Fruit fly (Drosophila melanogaster) whole organism, embryonic: ENCODE data around the gene Setx.
A peak's percentile ranks its signal among the peaks of the same experiment; 100 is the strongest.

ENCODE experiments used
- Asciz ChIP-seq: fragments of 200-800 bp; sonication (Bioruptor generic); optimal IDR thresholded peaks from 2 replicates; lab custom pipeline; 2017; ENCODE audit warnings: missing biosample characterization, mild to moderate bottlenecking, missing genetic modification characterization, missing genetic modification reagents
- Atf-2 ChIP-seq: fragments of 200-800 bp; sonication (Bioruptor generic); optimal IDR thresholded peaks from 2 replicates; lab custom pipeline; 2016; ENCODE audit warnings: missing biosample characterization, missing genetic modification characterization
- B-H1 ChIP-seq: fragments of 200-800 bp; sonication (Bioruptor generic); IDR thresholded peaks from 3 replicates; pipeline ENCODE4 v1.3.6; 2022; ENCODE audit warnings: missing biosample characterization, missing genetic modification characterization
- CG11085 ChIP-seq: fragments of 200-800 bp; sonication (Bioruptor generic); IDR thresholded peaks from 2 replicates; pipeline ENCODE4 v1.3.6; 2022; ENCODE audit warnings: missing biosample characterization, missing genetic modification characterization
- CG11723 ChIP-seq: fragments of 200-800 bp; sonication (Bioruptor generic); optimal IDR thresholded peaks from 2 replicates; lab custom pipeline; 2017; ENCODE audit warnings: missing biosample characterization, mild to moderate bottlenecking, missing genetic modification characterization
- CG15073 ChIP-seq: fragments of 200-800 bp; sonication (Bioruptor generic); optimal IDR thresholded peaks from 2 replicates; lab custom pipeline; 2016; ENCODE audit warnings: missing biosample characterization, missing genetic modification characterization
- CG15479 ChIP-seq: fragments of 200-800 bp; sonication (Bioruptor generic); optimal IDR thresholded peaks from 3 replicates; lab custom pipeline; 2019; ENCODE audit warnings: missing biosample characterization, mild to moderate bottlenecking, missing genetic modification characterization, moderate library complexity
- CG16779 ChIP-seq: fragments of 200-800 bp; sonication (Bioruptor generic); IDR thresholded peaks from 2 replicates; pipeline ENCODE4 v1.3.6; 2022; ENCODE audit warnings: missing biosample characterization, missing genetic modification characterization
- CG17829 ChIP-seq: fragments of 200-800 bp; optimal IDR thresholded peaks from 2 replicates; lab custom pipeline; 2019; ENCODE audit warnings: missing biosample characterization, mild to moderate bottlenecking, missing genetic modification characterization, moderate library complexity
- CG18764 ChIP-seq: fragments of 200-800 bp; sonication (Bioruptor generic); optimal IDR thresholded peaks from 3 replicates; lab custom pipeline; 2016; ENCODE audit warnings: missing biosample characterization, missing genetic modification characterization
- CG2199 ChIP-seq: fragments of 200-800 bp; sonication (Bioruptor generic); IDR thresholded peaks from 3 replicates; pipeline ENCODE4 v1.3.6; 2022; ENCODE audit warnings: missing biosample characterization, missing genetic modification characterization
- CG2202 ChIP-seq: fragments of 200-800 bp; sonication (Bioruptor generic); optimal IDR thresholded peaks from 2 replicates; lab custom pipeline; 2018; ENCODE audit warnings: missing biosample characterization, mild to moderate bottlenecking, missing genetic modification characterization
- CG2875 ChIP-seq: fragments of 200-800 bp; sonication (Bioruptor generic); optimal IDR thresholded peaks from 2 replicates; lab custom pipeline; 2017; ENCODE audit warnings: missing biosample characterization, mild to moderate bottlenecking, missing genetic modification characterization, missing genetic modification reagents
- CG30431 ChIP-seq: fragments of 200-800 bp; sonication (Bioruptor generic); optimal IDR thresholded peaks from 2 replicates; lab custom pipeline; 2017; ENCODE audit warnings: missing biosample characterization, missing genetic modification characterization
- CG31365 ChIP-seq: fragments of 200-800 bp; sonication (Bioruptor generic); optimal IDR thresholded peaks from 2 replicates; lab custom pipeline; 2018; ENCODE audit warnings: missing biosample characterization, mild to moderate bottlenecking, missing genetic modification characterization
- CG34224 ChIP-seq: fragments of 200-800 bp; sonication (Bioruptor generic); IDR thresholded peaks from 3 replicates; pipeline ENCODE4 v1.3.6; 2022; ENCODE audit warnings: missing biosample characterization, missing genetic modification characterization; ENCODE audit not compliant: partially characterized antibody
- CG4360 ChIP-seq: fragments of 200-800 bp; sonication (Bioruptor generic); IDR thresholded peaks from 2 replicates; pipeline ENCODE4 v1.3.6; 2022; ENCODE audit warnings: missing biosample characterization, missing genetic modification characterization
- CG5953 ChIP-seq: fragments of 200-800 bp; sonication (Bioruptor generic); IDR thresholded peaks from 2 replicates; pipeline ENCODE4 v1.3.6; 2022; ENCODE audit warnings: missing biosample characterization, missing genetic modification characterization
- CG6654 ChIP-seq: fragments of 200-800 bp; sonication (Bioruptor generic); optimal IDR thresholded peaks from 2 replicates; lab custom pipeline; 2017; ENCODE audit warnings: missing biosample characterization, mild to moderate bottlenecking, missing genetic modification characterization
- CG7271 ChIP-seq: fragments of 200-800 bp; sonication (Bioruptor generic); optimal IDR thresholded peaks from 2 replicates; lab custom pipeline; 2018; ENCODE audit warnings: missing biosample characterization, mild to moderate bottlenecking, missing genetic modification characterization, moderate library complexity
- CG8765 ChIP-seq: fragments of 200-800 bp; sonication (Bioruptor generic); IDR thresholded peaks from 2 replicates; pipeline ENCODE4 v1.3.6; 2022; ENCODE audit warnings: missing biosample characterization, missing genetic modification characterization
- CG9437 ChIP-seq: fragments of 200-800 bp; sonication (Bioruptor generic); optimal IDR thresholded peaks from 2 replicates; lab custom pipeline; 2018; ENCODE audit warnings: missing biosample characterization, mild to moderate bottlenecking, missing genetic modification characterization
- CG9609 ChIP-seq: fragments of 200-800 bp; sonication (Bioruptor generic); optimal IDR thresholded peaks from 3 replicates; lab custom pipeline; 2016; ENCODE audit warnings: missing biosample characterization, missing genetic modification characterization
- CTCF ChIP-seq: fragments of 200-800 bp; sonication (Bioruptor generic); optimal IDR thresholded peaks from 2 replicates; lab custom pipeline; 2017; ENCODE audit warnings: missing biosample characterization, mild to moderate bottlenecking, missing genetic modification characterization, moderate library complexity
- Dad ChIP-seq: fragments of 200-800 bp; sonication (Bioruptor generic); optimal IDR thresholded peaks from 3 replicates; lab custom pipeline; 2016; ENCODE audit warnings: missing biosample characterization, missing genetic modification characterization
- Dbx ChIP-seq: fragments of 200-800 bp; sonication (Bioruptor generic); IDR thresholded peaks from 3 replicates; pipeline ENCODE4 v1.3.6; 2022; ENCODE audit warnings: missing biosample characterization, missing genetic modification characterization
- Dip2 ChIP-seq: fragments of 200-800 bp; sonication (Bioruptor generic); IDR thresholded peaks from 2 replicates; pipeline ENCODE4 v1.3.6; 2022; ENCODE audit warnings: missing biosample characterization, missing genetic modification characterization
- Dip3 ChIP-seq: fragments of 200-800 bp; sonication (Bioruptor generic); optimal IDR thresholded peaks from 3 replicates; lab custom pipeline; 2016; ENCODE audit warnings: missing biosample characterization, missing genetic modification characterization
- Drgx ChIP-seq: fragments of 200-800 bp; sonication (Bioruptor generic); IDR thresholded peaks from 2 replicates; pipeline ENCODE4 v1.3.6; 2022; ENCODE audit warnings: missing biosample characterization, missing genetic modification characterization
- GATAe ChIP-seq: fragments of 200-800 bp; sonication (Bioruptor generic); conservative IDR thresholded peaks from 2 replicates; pipeline ENCODE4 v1.3.6; 2022; ENCODE audit warnings: missing biosample characterization, missing genetic modification characterization
- HHEX ChIP-seq: fragments of 200-800 bp; sonication (Bioruptor generic); optimal IDR thresholded peaks from 3 replicates; lab custom pipeline; 2017; ENCODE audit warnings: missing biosample characterization, mild to moderate bottlenecking, missing genetic modification characterization, missing genetic modification reagents
- Hr78 ChIP-seq, 2 experiments: fragments of 200-800 bp in 1 of 2; fragments of >200 bp in 1 of 2; sonication (Bioruptor generic) in 1 of 2; optimal IDR thresholded peaks; 2 replicates each; lab custom pipeline; 2017 to 2019; ENCODE audit warnings: missing biosample characterization in 2 of 2, missing genetic modification characterization in 2 of 2, mild to moderate bottlenecking in 1 of 2, moderate library complexity in 1 of 2
- Rx ChIP-seq: fragments of 200-800 bp; sonication (Bioruptor generic); IDR thresholded peaks from 2 replicates; pipeline ENCODE4 v1.3.6; 2022; ENCODE audit warnings: missing biosample characterization, missing genetic modification characterization
- ap ChIP-seq: fragments of 200-800 bp; sonication (Bioruptor generic); IDR thresholded peaks from 2 replicates; pipeline ENCODE4 v1.3.6; 2022; ENCODE audit warnings: missing biosample characterization, missing genetic modification characterization
- bbx ChIP-seq: fragments of 200-800 bp; sonication (Bioruptor generic); IDR thresholded peaks from 2 replicates; pipeline ENCODE4 v1.3.6; 2022; ENCODE audit warnings: missing biosample characterization, missing genetic modification characterization; ENCODE audit not compliant: partially characterized antibody
- croc ChIP-seq: fragments of 200-800 bp; sonication (Bioruptor generic); conservative IDR thresholded peaks from 3 replicates; pipeline ENCODE4 v1.3.6; 2022; ENCODE audit warnings: missing biosample characterization, missing genetic modification characterization
- dm ChIP-seq: fragments of 200-800 bp; sonication (Bioruptor generic); optimal IDR thresholded peaks from 3 replicates; lab custom pipeline; 2016; ENCODE audit warnings: missing biosample characterization, missing genetic modification characterization
- fd64A ChIP-seq: fragments of 200-800 bp; sonication (Bioruptor generic); optimal IDR thresholded peaks from 3 replicates; lab custom pipeline; 2018; ENCODE audit warnings: missing biosample characterization, mild to moderate bottlenecking, missing genetic modification characterization
- h ChIP-seq: fragments of >200 bp; optimal IDR thresholded peaks from 2 replicates; lab custom pipeline; 2017
- ind ChIP-seq: fragments of 200-800 bp; sonication (Bioruptor generic); optimal IDR thresholded peaks from 3 replicates; lab custom pipeline; 2016; ENCODE audit warnings: missing biosample characterization, missing genetic modification characterization
- inv ChIP-seq: fragments of 200-800 bp; sonication (Bioruptor generic); IDR thresholded peaks from 2 replicates; pipeline ENCODE4 v1.3.6; 2022; ENCODE audit warnings: missing biosample characterization, missing genetic modification characterization; ENCODE audit not compliant: partially characterized antibody
- lov ChIP-seq, 2 experiments: fragments of 200-800 bp in 1 of 2; fragments of >200 bp in 1 of 2; sonication (Bioruptor generic) in 1 of 2; IDR thresholded peaks in 1 of 2; optimal IDR thresholded peaks in 1 of 2; 2 replicates in 1 of 2; 3 replicates in 1 of 2; pipeline versions ENCODE4 v1.3.6 to Lab custom; 2017 to 2022; ENCODE audit warnings: missing biosample characterization in 1 of 2, missing genetic modification characterization in 1 of 2
- nerfin-2 ChIP-seq: fragments of 200-800 bp; sonication (Bioruptor generic); IDR thresholded peaks from 2 replicates; pipeline ENCODE4 v1.3.6; 2022; ENCODE audit warnings: missing biosample characterization, missing genetic modification characterization; ENCODE audit not compliant: partially characterized antibody
- peb ChIP-seq: fragments of 200-800 bp; sonication (Bioruptor generic); IDR thresholded peaks from 2 replicates; pipeline ENCODE4 v1.3.6; 2022; ENCODE audit warnings: missing biosample characterization, missing genetic modification characterization
- sens ChIP-seq: fragments of 200-800 bp; sonication (Bioruptor generic); peaks from one replicate; lab custom pipeline; 2016; ENCODE audit warnings: missing biosample characterization, missing genetic modification characterization
- sima ChIP-seq: fragments of 200-800 bp; sonication (Bioruptor generic); optimal IDR thresholded peaks from 2 replicates; lab custom pipeline; 2016; ENCODE audit warnings: missing biosample characterization, missing genetic modification characterization
- sna ChIP-seq: fragments of 200-800 bp; sonication (Bioruptor generic); IDR thresholded peaks from 2 replicates; pipeline ENCODE4 v1.3.6; 2022; ENCODE audit warnings: missing biosample characterization, missing genetic modification characterization; ENCODE audit not compliant: partially characterized antibody
- sqz ChIP-seq: fragments of 200-800 bp; sonication (Bioruptor generic); optimal IDR thresholded peaks from 3 replicates; lab custom pipeline; 2018; ENCODE audit warnings: missing biosample characterization, mild to moderate bottlenecking, missing genetic modification characterization
- stwl ChIP-seq: fragments of 200-800 bp; sonication (Bioruptor generic); optimal IDR thresholded peaks from 3 replicates; lab custom pipeline; 2018; ENCODE audit warnings: missing biosample characterization, mild to moderate bottlenecking, missing genetic modification characterization, moderate library complexity
- unpg ChIP-seq: fragments of 200-800 bp; sonication (Bioruptor generic); optimal IDR thresholded peaks from 3 replicates; lab custom pipeline; 2018; ENCODE audit warnings: missing biosample characterization, mild to moderate bottlenecking, missing genetic modification characterization, moderate library complexity

The Setx gene

dm6 chr3L:8115864-8116528, 21.3 kb downstream of the Setx start, which contains the start of the genes Arp3 and msk (continued):
- TF ChIP-seq CG7271 (tag; lab: Kevin White, UChicago) (no peak), Hr78 (GFP tag; optimal IDR thresholded peaks at IDR 0.05; lab: Kevin White, UChicago) (no peak), CG8765 (GFP tag; lab: Robert Waterston, UW) (peak; percentile 47; the same call in 1 of the 2 replicates), sna (GFP tag; lab: Robert Waterston, UW) (0 out of 2 replicates have a peak, but pooled peaks have one; percentile 29), CG2875 (GFP tag; lab: Kevin White, UChicago) (no peak), Dip3 (peak; percentile 92), CG17829 (peak; percentile 83), Dip2 (no peak), CG6654 (GFP tag; lab: Kevin White, UChicago) (peak; percentile 5), stwl (peak; percentile 75), Dbx (peak; percentile 87), ind (peak; percentile 88), CG30431 (peak; percentile 38), CG16779 (no peak), bbx (no peak), Asciz (GFP tag; lab: Kevin White, UChicago) (no peak), Atf-2 (peak; percentile 83), nerfin-2 (GFP tag; lab: Robert Waterston, UW) (no peak), sens (GFP tag; lab: Kevin White, UChicago) (peak; percentile 97), CTCF (peak; percentile 32), dm (GFP tag; lab: Kevin White, UChicago) (peak; percentile 94), croc (GFP tag; lab: Robert Waterston, UW) (peak; percentile 33; the same call in 1 of the 3 replicates), CG2199 (GFP tag; lab: Robert Waterston, UW) (0 out of 3 replicates have a peak, but pooled peaks have one; percentile 55), CG9609 (GFP tag; lab: Kevin White, UChicago) (peak; percentile 88), GATAe (peak; percentile 31; the same call in 1 of the 2 replicates), sima (GFP tag; lab: Kevin White, UChicago) (peak; percentile 41), CG34224 (0 out of 3 replicates have a peak, but pooled peaks have one; percentile 14), CG11723 (GFP tag; lab: Kevin White, UChicago) (peak; percentile 64), Rx (peak; percentile 69), ap (GFP tag; lab: Robert Waterston, UW) (peak; percentile 11; the same call in 1 of the 2 replicates), HHEX (GFP tag; lab: Kevin White, UChicago) (peak; percentile 74), peb (GFP tag; lab: Robert Waterston, UW) (no peak), B-H1 (GFP tag; lab: Robert Waterston, UW) (peak; percentile 27; the same call in 1 of the 3 replicates), CG11085 (GFP tag; lab: Robert Waterston, UW) (peak; percentile 76), CG9437 (GFP tag; lab: Kevin White, UChicago) (peak; percentile 47), CG31365 (peak; percentile 16), CG15479 (GFP tag; lab: Kevin White, UChicago) (no peak), inv (GFP tag; lab: Robert Waterston, UW) (no peak), fd64A (GFP tag; lab: Kevin White, UChicago) (no peak), CG15073 (GFP tag; lab: Kevin White, UChicago) (peak; percentile 1), CG2202 (tag; lab: Kevin White, UChicago) (peak; percentile 34), h (lab: Kevin White, UChicago) (no peak), CG4360 (GFP tag; lab: Robert Waterston, UW) (no peak), unpg (GFP tag; lab: Kevin White, UChicago) (peak; percentile 69), sqz (no peak), Drgx (no peak; the same call in 1 of the 2 replicates), lov (optimal IDR thresholded peaks at IDR 0.05; lab: Kevin White, UChicago) (no peak), lov (GFP tag; IDR thresholded peaks at IDR 0.05; lab: Robert Waterston, UW) (no peak), Dad (peak; percentile 89), CG5953 (GFP tag; lab: Robert Waterston, UW) (no peak), CG18764 (peak; percentile 83)
